In the genomic region with DNA sequence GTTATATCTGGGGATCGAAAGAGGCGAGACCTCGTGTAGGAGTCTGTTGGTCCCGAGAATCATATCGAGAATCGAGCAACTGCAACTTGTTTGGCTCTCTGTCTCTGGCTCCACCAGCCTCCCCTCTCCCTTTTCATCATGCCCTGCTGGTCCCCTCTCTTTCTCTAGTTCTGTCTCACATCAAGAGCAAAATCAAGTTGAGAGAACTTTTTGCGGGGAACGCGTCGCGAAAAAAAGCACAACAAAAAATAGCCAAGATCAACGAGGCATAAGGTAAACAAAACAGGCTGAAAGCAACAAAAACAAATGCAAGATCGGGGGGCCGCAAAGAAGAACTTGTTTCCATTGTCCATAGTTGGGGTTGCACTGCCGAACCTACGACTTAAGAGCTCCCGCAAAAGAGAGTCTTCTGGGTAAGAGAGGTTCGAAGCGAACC, we compare ENCODE assay signal across 3 fruit fly cellular contexts.
TF ChIP-seq lines count a peak whose summit lies in the region.

No protein-coding gene starts in this region.

TF ChIP-seq in whole organism, embryonic, 481 proteins besides CTCF, POLR2A, EP300 and RAD21 (continued from another document):
- peak; percentile 47 to 64 for TF ChIP-seq Trl (optimal IDR thresholded peaks at IDR 0.05; lab: Kevin White, UChicago)
- no peak for TF ChIP-seq Trl (GFP tag; optimal IDR thresholded peaks at IDR 0.05; lab: Kevin White, UChicago)
- no peak for TF ChIP-seq CG17912 (GFP tag; optimal IDR thresholded peaks at IDR 0.05; lab: Kevin White, UChicago)
- peak; percentile 5 for TF ChIP-seq lbe (GFP tag; optimal IDR thresholded peaks at IDR 0.05; lab: Kevin White, UChicago)
- TF ChIP-seq chinmo (GFP tag; IDR thresholded peaks at IDR 0.05; lab: Robert Waterston, UW; ENCODE audit: partially characterized antibody): 0 out of 4 replicates have a peak, but pooled peaks have one; percentile 43
- TF ChIP-seq pb (GFP tag; optimal IDR thresholded peaks at IDR 0.05; lab: Kevin White, UChicago): no peak
- TF ChIP-seq CG5180 (GFP tag; optimal IDR thresholded peaks at IDR 0.05; lab: Kevin White, UChicago): peak; percentile 97
- peak; percentile 14; the same call in 1 of the 3 replicates for TF ChIP-seq zen2 (GFP tag; IDR thresholded peaks at IDR 0.05; lab: Robert Waterston, UW; ENCODE audit: partially characterized antibody)

TF ChIP-seq in whole organism, prepupa, 60 proteins besides CTCF, POLR2A, EP300 and RAD21 (continued from another document):
- peak; percentile 61 for TF ChIP-seq CG8119 (GFP tag; IDR thresholded peaks at IDR 0.05; lab: Robert Waterston, UW)
- TF ChIP-seq cyc (GFP tag; optimal IDR thresholded peaks at IDR 0.05; lab: Kevin White, UChicago): no peak
- peak; percentile 80 for TF ChIP-seq dsx (GFP tag; optimal IDR thresholded peaks at IDR 0.05; lab: Kevin White, UChicago; ENCODE audit: poor library complexity, severe bottlenecking)
- TF ChIP-seq Sox102F (GFP tag; optimal IDR thresholded peaks at IDR 0.05; lab: Kevin White, UChicago): peak; percentile 70
- TF ChIP-seq CG6163 (GFP tag; IDR thresholded peaks at IDR 0.05; lab: Robert Waterston, UW): peak; percentile 86
- peak; percentile 80 for TF ChIP-seq Eip78C (GFP tag; lab: Kevin White, UChicago)
- peak; percentile 21 for TF ChIP-seq OdsH (GFP tag; optimal IDR thresholded peaks at IDR 0.05; lab: Kevin White, UChicago)
- TF ChIP-seq Lpt (GFP tag; optimal IDR thresholded peaks at IDR 0.05; lab: Kevin White, UChicago): peak; percentile 73
- TF ChIP-seq CG10669 (GFP tag; optimal IDR thresholded peaks at IDR 0.05; lab: Kevin White, UChicago): peak; percentile 71
- TF ChIP-seq CG15336 (GFP tag; IDR thresholded peaks at IDR 0.05; lab: Robert Waterston, UW): peak; percentile 46; the same call in 1 of the 2 replicates
- TF ChIP-seq fd59A (GFP tag; optimal IDR thresholded peaks at IDR 0.05; lab: Kevin White, UChicago): peak; percentile 68
- TF ChIP-seq Blimp-1 (GFP tag; optimal IDR thresholded peaks at IDR 0.05; lab: Kevin White, UChicago): peak; percentile 9
- TF ChIP-seq CG32006 (GFP tag; optimal IDR thresholded peaks at IDR 0.05; lab: Kevin White, UChicago): peak; percentile 39
- no peak for TF ChIP-seq Hr4 (GFP tag; optimal IDR thresholded peaks at IDR 0.05; lab: Kevin White, UChicago)
- TF ChIP-seq Met (GFP tag; optimal IDR thresholded peaks at IDR 0.05; lab: Kevin White, UChicago): peak; percentile 38
- no peak for TF ChIP-seq pdm3 (GFP tag; optimal IDR thresholded peaks at IDR 0.05; lab: Kevin White, UChicago)
- peak; percentile 51 for TF ChIP-seq esn (GFP tag; optimal IDR thresholded peaks at IDR 0.05; lab: Kevin White, UChicago)
- TF ChIP-seq Hr38 (GFP tag; optimal IDR thresholded peaks at IDR 0.05; lab: Kevin White, UChicago): no peak
- peak; percentile 35 for TF ChIP-seq net (GFP tag; optimal IDR thresholded peaks at IDR 0.05; lab: Kevin White, UChicago)
- no peak for TF ChIP-seq Sox15 (GFP tag; optimal IDR thresholded peaks at IDR 0.05; lab: Kevin White, UChicago)
- TF ChIP-seq achi (GFP tag; optimal IDR thresholded peaks at IDR 0.05; lab: Kevin White, UChicago): peak; percentile 2
- TF ChIP-seq salr (GFP tag; optimal IDR thresholded peaks at IDR 0.05; lab: Kevin White, UChicago): peak; percentile 53 to 59
- no peak for TF ChIP-seq Smox (GFP tag; optimal IDR thresholded peaks at IDR 0.05; lab: Kevin White, UChicago)
- peak; percentile 62 for TF ChIP-seq CG3032 (tag; optimal IDR thresholded peaks at IDR 0.05; lab: Kevin White, UChicago)
- TF ChIP-seq CG11902 (GFP tag; optimal IDR thresholded peaks at IDR 0.05; lab: Kevin White, UChicago): no peak
- TF ChIP-seq Ets21C (GFP tag; optimal IDR thresholded peaks at IDR 0.05; lab: Kevin White, UChicago): no peak
- TF ChIP-seq svp (GFP tag; lab: Kevin White, UChicago): peak; percentile 38
- TF ChIP-seq dac (GFP tag; optimal IDR thresholded peaks at IDR 0.05; lab: Kevin White, UChicago): no peak
- peak; percentile 57 for TF ChIP-seq Eip75B (GFP tag; optimal IDR thresholded peaks at IDR 0.05; lab: Kevin White, UChicago)
- TF ChIP-seq fkh (GFP tag; optimal IDR thresholded peaks at IDR 0.05; lab: Kevin White, UChicago): no peak
- peak; percentile 78 for TF ChIP-seq Ets96B (tag; optimal IDR thresholded peaks at IDR 0.05; lab: Kevin White, UChicago)
- TF ChIP-seq lz (GFP tag; optimal IDR thresholded peaks at IDR 0.05; lab: Kevin White, UChicago): no peak
- TF ChIP-seq eg (GFP tag; IDR thresholded peaks at IDR 0.05; lab: Robert Waterston, UW): no peak; the same call in 1 of the 3 replicates
- TF ChIP-seq Gug (GFP tag; IDR thresholded peaks at IDR 0.05; lab: Robert Waterston, UW): peak; percentile 42; the same call in 1 of the 2 replicates
- no peak for TF ChIP-seq acj6 (GFP tag; optimal IDR thresholded peaks at IDR 0.05; lab: Kevin White, UChicago)
- peak; percentile 48 for TF ChIP-seq Sox14 (GFP tag; optimal IDR thresholded peaks at IDR 0.05; lab: Kevin White, UChicago)
- no peak for TF ChIP-seq CG11294 (GFP tag; IDR thresholded peaks at IDR 0.05; lab: Robert Waterston, UW)
- no peak for TF ChIP-seq fd85E (GFP tag; optimal IDR thresholded peaks at IDR 0.05; lab: Kevin White, UChicago)
- no peak for TF ChIP-seq CG31627 (GFP tag; optimal IDR thresholded peaks at IDR 0.05; lab: Kevin White, UChicago)

TF ChIP-seq in whole organism, wandering third instar larva, 38 proteins besides CTCF, POLR2A, EP300 and RAD21 (continued from another document):
- no peak for TF ChIP-seq dsf (GFP tag; optimal IDR thresholded peaks at IDR 0.05; lab: Kevin White, UChicago; ENCODE audit: borderline replicate concordance)
- TF ChIP-seq lola (GFP tag; optimal IDR thresholded peaks at IDR 0.05; lab: Kevin White, UChicago): no peak
- no peak for TF ChIP-seq N (GFP tag; optimal IDR thresholded peaks at IDR 0.05; lab: Kevin White, UChicago)
- no peak for TF ChIP-seq dmrt93B (GFP tag; optimal IDR thresholded peaks at IDR 0.05; lab: Kevin White, UChicago)
- TF ChIP-seq jim (GFP tag; optimal IDR thresholded peaks at IDR 0.05; lab: Kevin White, UChicago): peak; percentile 31
- no peak for TF ChIP-seq foxo (GFP tag; optimal IDR thresholded peaks at IDR 0.05; lab: Kevin White, UChicago)
- peak; percentile 44 for TF ChIP-seq CrebA (GFP tag; optimal IDR thresholded peaks at IDR 0.05; lab: Kevin White, UChicago; ENCODE audit: borderline replicate concordance)
- TF ChIP-seq Hr78 (GFP tag; optimal IDR thresholded peaks at IDR 0.05; lab: Kevin White, UChicago): no peak
- TF ChIP-seq pan (optimal IDR thresholded peaks at IDR 0.05; lab: Kevin White, UChicago): no peak
- no peak for TF ChIP-seq CG9705 (GFP tag; optimal IDR thresholded peaks at IDR 0.05; lab: Kevin White, UChicago)
- TF ChIP-seq ey (GFP tag; optimal IDR thresholded peaks at IDR 0.05; lab: Kevin White, UChicago): no peak
- no peak for TF ChIP-seq Myc (optimal IDR thresholded peaks at IDR 0.05; lab: Kevin White, UChicago)
- TF ChIP-seq Sp1 (GFP tag; optimal IDR thresholded peaks at IDR 0.05; lab: Kevin White, UChicago): peak; percentile 52
